Worm (Caenorhabditis elegans) whole organism, midembryonic: Measurements from ENCODE around the gene Y54G2A.11.

Experiments
- cog-1 ChIP-seq: sonication (generic microtip); optimal IDR thresholded peaks from 2 replicates; lab custom pipeline; 2016; ENCODE audit warnings: missing genetic modification characterization, missing compliant biosample characterization
- flt-1 ChIP-seq: fragments of 200-800 bp; sonication (Bioruptor generic); IDR thresholded peaks from 2 replicates; pipeline ENCODE4 v1.3.6; 2022; ENCODE audit warnings: missing genetic modification characterization, missing compliant biosample characterization
- tab-1 ChIP-seq: fragments of 200-800 bp; sonication (Bioruptor generic); IDR thresholded peaks from 2 replicates; pipeline ENCODE4 v1.3.6; 2022; ENCODE audit warnings: missing genetic modification characterization, missing compliant biosample characterization

DNA sequence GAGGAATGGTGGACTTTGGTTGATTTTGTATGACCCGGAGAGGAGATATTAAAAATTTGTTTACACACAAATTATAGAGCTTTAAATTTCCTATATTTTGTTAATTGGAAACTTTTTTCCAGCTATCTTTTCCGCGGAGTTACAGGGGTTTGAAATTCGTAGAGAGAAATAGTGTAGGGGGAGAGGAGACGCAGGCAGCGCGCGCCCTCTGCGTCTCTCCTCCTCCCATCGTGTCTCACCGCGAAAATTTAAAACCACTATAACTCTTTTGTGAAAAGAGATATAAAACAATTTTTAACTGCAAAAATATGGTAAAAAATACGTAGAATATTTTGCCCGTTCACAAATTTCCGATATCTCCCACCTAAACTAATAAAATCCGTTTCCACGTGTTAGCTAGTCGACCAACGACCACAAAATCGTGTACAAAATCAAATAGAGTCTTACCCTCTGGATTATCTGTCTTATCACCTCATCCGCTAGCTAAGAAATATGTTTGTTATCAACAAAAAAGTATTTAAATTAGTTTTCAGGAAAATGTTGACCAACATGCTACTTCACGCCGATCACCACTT is 29.0 kb downstream of the Y54G2A.11 start, which contains the start of gene nhr-277:
- no peak for TF ChIP-seq flt-1
- TF ChIP-seq cog-1 (tag; lab: Kevin White, UChicago) = no peak
- TF ChIP-seq tab-1 = no peak
